Worm (Caenorhabditis elegans) whole organism, midembryonic: ENCODE data around the gene srlf-12.
A peak's percentile ranks its signal among the peaks of the same experiment; 100 is the strongest.

Experiments
- T22C8.4 ChIP-seq: fragments of 200-800 bp; sonication (Bioruptor generic); IDR thresholded peaks from 2 replicates; pipeline ENCODE4 v1.3.6; 2022; ENCODE audit warnings: missing genetic modification characterization, missing compliant biosample characterization
- cog-1 ChIP-seq: sonication (generic microtip); optimal IDR thresholded peaks from 2 replicates; lab custom pipeline; 2016; ENCODE audit warnings: missing genetic modification characterization, missing compliant biosample characterization
- flt-1 ChIP-seq: fragments of 200-800 bp; sonication (Bioruptor generic); IDR thresholded peaks from 2 replicates; pipeline ENCODE4 v1.3.6; 2022; ENCODE audit warnings: missing genetic modification characterization, missing compliant biosample characterization
- klf-2 ChIP-seq: fragments of 200-800 bp; sonication (Bioruptor generic); conservative IDR thresholded peaks from 2 replicates; pipeline ENCODE4 v1.3.6; 2022; ENCODE audit warnings: missing genetic modification reagents, missing genetic modification characterization, missing compliant biosample characterization
- med-1 ChIP-seq: sonication (generic microtip); optimal IDR thresholded peaks from 2 replicates; lab custom pipeline; 2017; ENCODE audit warnings: missing genetic modification characterization, mild to moderate bottlenecking, missing compliant biosample characterization, antibody characterized with exemption, missing genetic modification reagents; ENCODE audit not compliant: insufficient read depth
- ref-1 ChIP-seq: fragments of 200-800 bp; sonication (Bioruptor generic); conservative IDR thresholded peaks from 2 replicates; pipeline ENCODE4 v1.3.6; 2022; ENCODE audit warnings: missing genetic modification reagents, missing genetic modification characterization, missing compliant biosample characterization
- tab-1 ChIP-seq: fragments of 200-800 bp; sonication (Bioruptor generic); IDR thresholded peaks from 2 replicates; pipeline ENCODE4 v1.3.6; 2022; ENCODE audit warnings: missing genetic modification characterization, missing compliant biosample characterization
- ztf-23 ChIP-seq: fragments of 200-800 bp; sonication (Bioruptor generic); IDR thresholded peaks from 2 replicates; pipeline ENCODE4 v1.3.6; 2022; ENCODE audit warnings: missing genetic modification reagents, missing genetic modification characterization, missing compliant biosample characterization
- ztf-29 ChIP-seq: fragments of 200-800 bp; sonication (Bioruptor generic); IDR thresholded peaks from 2 replicates; pipeline ENCODE4 v1.3.6; 2022; ENCODE audit warnings: missing genetic modification reagents, missing genetic modification characterization, missing compliant biosample characterization

ce11 chrIV:10936906-10937540 lies 45.1 kb upstream of the srlf-12 start, which contains the start of gene fic-1:
- no peak for TF ChIP-seq flt-1 (GFP tag; lab: Robert Waterston, UW)
- TF ChIP-seq klf-2 (GFP tag; lab: Robert Waterston, UW), result no peak
- no peak for TF ChIP-seq ref-1
- no peak for TF ChIP-seq med-1 (GFP tag; lab: Kevin White, UChicago)
- TF ChIP-seq tab-1 (GFP tag; lab: Robert Waterston, UW), result no peak
- TF ChIP-seq cog-1 (tag; lab: Kevin White, UChicago), result peak; percentile 25
- peak; percentile 74 for TF ChIP-seq T22C8.4
- no peak for TF ChIP-seq ztf-23 (GFP tag; lab: Robert Waterston, UW)
- no peak for TF ChIP-seq ztf-29 (GFP tag; lab: Robert Waterston, UW)
